Worm (Caenorhabditis elegans): ENCODE data around the gene F23H11.4.

F23H11.4 gene

ce11 chrIII:887874-888299 lies 19.5 kb downstream of the F23H11.4 start (continued):
- TF ChIP-seq Y67H2A.10 (GFP tag; conservative IDR thresholded peaks at IDR 0.05): no peak
- no peak for TF ChIP-seq sptf-2 (GFP tag; optimal IDR thresholded peaks at IDR 0.05)
- TF ChIP-seq Y56A3A.18 (GFP tag; IDR thresholded peaks at IDR 0.05): no peak
- peak; percentile 75 for TF ChIP-seq nhr-80 (tag; optimal IDR thresholded peaks at IDR 0.05)
- TF ChIP-seq dox-1 (GFP tag; IDR thresholded peaks at IDR 0.05): peak; percentile 59; the same call in 1 of the 2 replicates
- TF ChIP-seq chd-7 (tag; optimal IDR thresholded peaks at IDR 0.05): peak; percentile 45
- no peak for TF ChIP-seq nfya-2 (GFP tag; IDR thresholded peaks at IDR 0.05)
- TF ChIP-seq lin-26 (GFP tag; IDR thresholded peaks at IDR 0.05): peak; percentile 74; the same call in 1 of the 2 replicates
- TF ChIP-seq T26A5.8 (tag; optimal IDR thresholded peaks at IDR 0.05): no peak
- no peak for TF ChIP-seq sea-2 (GFP tag; IDR thresholded peaks at IDR 0.05)
- no peak for TF ChIP-seq madf-3 (GFP tag; IDR thresholded peaks at IDR 0.05)
- no peak for TF ChIP-seq xnd-1 (tag; optimal IDR thresholded peaks at IDR 0.05)
- TF ChIP-seq B0019.2 (GFP tag; conservative IDR thresholded peaks at IDR 0.05): no peak
- no peak for TF ChIP-seq rec-8 (tag; optimal IDR thresholded peaks at IDR 0.05)
- no peak for TF ChIP-seq F39B2.1 (GFP tag; IDR thresholded peaks at IDR 0.05)
- no peak for TF ChIP-seq cebp-1 (GFP tag; IDR thresholded peaks at IDR 0.05)
- peak; percentile 76 for TF ChIP-seq cebp-1 (tag; optimal IDR thresholded peaks at IDR 0.05)
- peak; percentile 71 for TF ChIP-seq mcd-1 (GFP tag; IDR thresholded peaks at IDR 0.05)
- TF ChIP-seq lin-35 (GFP tag; optimal IDR thresholded peaks at IDR 0.05): peak in 1 of 3 experiments; percentile 41
- no peak for TF ChIP-seq B0261.1 (tag; optimal IDR thresholded peaks at IDR 0.05)
- TF ChIP-seq atf-7 (tag; optimal IDR thresholded peaks at IDR 0.05): no peak
- no peak for TF ChIP-seq hsf-1 (GFP tag; IDR thresholded peaks at IDR 0.05)
- no peak for TF ChIP-seq B0035.1 (tag; optimal IDR thresholded peaks at IDR 0.05)
- TF ChIP-seq bed-2 (GFP tag; IDR thresholded peaks at IDR 0.05): no peak
- no peak for TF ChIP-seq athp-1 (tag; optimal IDR thresholded peaks at IDR 0.05)
- TF ChIP-seq unc-130 (GFP tag; optimal IDR thresholded peaks at IDR 0.05): no peak
- TF ChIP-seq snpc-3.4 (tag; optimal IDR thresholded peaks at IDR 0.05): no peak
- no peak for TF ChIP-seq ceh-79 (tag; optimal IDR thresholded peaks at IDR 0.05)
- no peak for TF ChIP-seq gei-17 (GFP tag; optimal IDR thresholded peaks at IDR 0.05)
- TF ChIP-seq die-1 (tag; optimal IDR thresholded peaks at IDR 0.05): no peak
- 0 out of 2 replicates have a peak, but pooled peaks have one; percentile 30 for TF ChIP-seq Y53G8AR.9 (GFP tag; conservative IDR thresholded peaks at IDR 0.05)
- TF ChIP-seq mes-4 (tag; optimal IDR thresholded peaks at IDR 0.05): no peak
- TF ChIP-seq tbx-9 (tag; optimal IDR thresholded peaks at IDR 0.05; ENCODE audit: borderline replicate concordance): no peak
- no peak for TF ChIP-seq F23B12.7 (tag; optimal IDR thresholded peaks at IDR 0.05; ENCODE audit: insufficient read depth)
- TF ChIP-seq ztf-22 (GFP tag; optimal IDR thresholded peaks at IDR 0.05): no peak
- TF ChIP-seq hmg-1.2 (GFP tag; IDR thresholded peaks at IDR 0.05): peak; percentile 88
- TF ChIP-seq egrh-3 (GFP tag; IDR thresholded peaks at IDR 0.05): no peak
- TF ChIP-seq F49E8.2 (tag; optimal IDR thresholded peaks at IDR 0.05; ENCODE audit: insufficient read depth): no peak
- no peak for TF ChIP-seq D2030.7 (GFP tag; IDR thresholded peaks at IDR 0.05)
- TF ChIP-seq lin-40 (tag; optimal IDR thresholded peaks at IDR 0.05): peak; percentile 76

ce11 chrIII:886726-887125 lies 20.6 kb downstream of the F23H11.4 start, which contains the start of gene zer-1:
TSS of gene zer-1 (minus strand) at chrIII:886793.
- no peak for TF ChIP-seq F57A8.1 (GFP tag; optimal IDR thresholded peaks at IDR 0.05)
- no peak for TF ChIP-seq nfya-2 (GFP tag; IDR thresholded peaks at IDR 0.05)
- no peak for TF ChIP-seq T07F8.4 (tag; optimal IDR thresholded peaks at IDR 0.05)
- TF ChIP-seq lsl-1 (GFP tag; optimal IDR thresholded peaks at IDR 0.05): no peak
- no peak for TF ChIP-seq Y53G8AR.9 (GFP tag; conservative IDR thresholded peaks at IDR 0.05)
- TF ChIP-seq nfya-1 (tag; optimal IDR thresholded peaks at IDR 0.05; ENCODE audit: borderline replicate concordance, insufficient read depth): no peak
- no peak for TF ChIP-seq lin-35 (GFP tag; optimal IDR thresholded peaks at IDR 0.05)
- no peak for TF ChIP-seq ceh-27 (GFP tag; optimal IDR thresholded peaks at IDR 0.05)
- no peak for TF ChIP-seq ztf-26 (tag; optimal IDR thresholded peaks at IDR 0.05)
- TF ChIP-seq lin-54 (GFP tag; optimal IDR thresholded peaks at IDR 0.05): no peak
- TF ChIP-seq attf-5 (GFP tag; optimal IDR thresholded peaks at IDR 0.05): no peak
- no peak for TF ChIP-seq F52B5.7 (tag; optimal IDR thresholded peaks at IDR 0.05)
- no peak for TF ChIP-seq atf-7 (tag; optimal IDR thresholded peaks at IDR 0.05)
- no peak for TF ChIP-seq hlh-12 (tag; optimal IDR thresholded peaks at IDR 0.05)
